Fruit fly (Drosophila melanogaster) whole organism, wandering third instar larva: ENCODE data around the gene CG7728.

ENCODE experiments used
- CG9705 ChIP-seq: fragments of 200-800 bp; sonication (Bioruptor generic); optimal IDR thresholded peaks from 2 replicates; lab custom pipeline; 2018; ENCODE audit warnings: missing biosample characterization, mild to moderate bottlenecking, missing genetic modification characterization
- Hr83 ChIP-seq: fragments of 200-300 bp; sonication (Bioruptor generic); optimal IDR thresholded peaks from 2 replicates; lab custom pipeline; 2016; ENCODE audit warnings: missing biosample characterization, mild to moderate bottlenecking, missing genetic modification characterization, moderate library complexity; ENCODE audit not compliant: poor library complexity, severe bottlenecking
- Jra ChIP-seq: sonication (Bioruptor generic); optimal IDR thresholded peaks from 2 replicates; lab custom pipeline; 2016; ENCODE audit warnings: missing biosample characterization, missing genetic modification characterization
- Myc ChIP-seq: fragments of >200 bp; optimal IDR thresholded peaks from 2 replicates; lab custom pipeline; 2017
- ey ChIP-seq: fragments of 200-800 bp; sonication (Bioruptor generic); optimal IDR thresholded peaks from 2 replicates; lab custom pipeline; 2016; ENCODE audit warnings: missing biosample characterization, missing genetic modification characterization
- sv ChIP-seq: fragments of 200-800 bp; sonication (Bioruptor generic); optimal IDR thresholded peaks from 3 replicates; lab custom pipeline; 2016; ENCODE audit warnings: missing biosample characterization, missing genetic modification characterization

DNA sequence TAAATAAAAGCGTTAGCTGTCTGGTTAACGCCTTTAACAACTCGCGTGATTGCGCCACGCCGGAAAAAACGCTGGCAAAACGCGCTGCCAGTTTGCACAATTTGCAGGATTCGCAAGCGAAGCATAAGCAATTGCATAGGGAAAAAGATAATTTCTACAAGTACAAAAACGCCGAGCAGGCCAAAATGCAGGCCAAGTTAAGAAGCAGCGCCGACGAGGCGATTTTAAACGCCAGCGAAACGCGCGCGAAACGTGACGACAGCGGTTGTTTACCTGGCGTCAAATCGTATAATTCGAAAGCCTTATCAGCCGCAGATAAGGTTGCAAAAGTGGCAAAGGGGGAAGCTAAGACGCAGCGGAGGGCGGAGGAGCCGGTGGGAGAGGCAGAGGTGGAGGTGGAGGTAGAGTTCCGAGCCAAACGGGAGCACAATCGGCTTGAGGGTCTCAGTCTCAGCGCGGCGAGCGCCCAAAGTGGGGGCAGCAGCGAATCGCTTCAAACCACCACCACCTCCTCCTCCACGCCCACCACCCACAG lies 35.2 kb upstream of the CG7728 start:
- no peak for TF ChIP-seq Jra
- peak; percentile 81 for TF ChIP-seq Myc (lab: Kevin White, UChicago)
- no peak for TF ChIP-seq ey (GFP tag; lab: Kevin White, UChicago)
- TF ChIP-seq CG9705 = no peak
- TF ChIP-seq Hr83 = no peak
- no peak for TF ChIP-seq sv (GFP tag; lab: Kevin White, UChicago)
